Fruit fly (Drosophila melanogaster): ENCODE measurements around the gene CG46025.

dm6 chr2L:7756835-7757234, 2.9 kb downstream of the CG46025 start:
- TF ChIP-seq trh (GFP tag; optimal IDR thresholded peaks at IDR 0.05) (no peak), CG13894 (tag; optimal IDR thresholded peaks at IDR 0.05) (no peak), pfk (GFP tag; optimal IDR thresholded peaks at IDR 0.05) (no peak), CG10366 (GFP tag; IDR thresholded peaks at IDR 0.05) (0 out of 2 replicates have a peak, but pooled peaks have one; percentile 12), CG14014 (GFP tag; IDR thresholded peaks at IDR 0.05) (peak; percentile 37; the same call in 1 of the 2 replicates), onecut (GFP tag; IDR thresholded peaks at IDR 0.05) (no peak), CG7357 (GFP tag; IDR thresholded peaks at IDR 0.05) (no peak), CG10543 (GFP tag; optimal IDR thresholded peaks at IDR 0.05) (no peak), tna (GFP tag; IDR thresholded peaks at IDR 0.05; ENCODE audit: partially characterized antibody) (no peak), salm (tag; optimal IDR thresholded peaks at IDR 0.05) (no peak), eve (GFP tag; optimal IDR thresholded peaks at IDR 0.05) (no peak), ab (GFP tag; optimal IDR thresholded peaks at IDR 0.05) (no peak), emc (GFP tag; optimal IDR thresholded peaks at IDR 0.05) (no peak), CG13296 (GFP tag; optimal IDR thresholded peaks at IDR 0.05) (no peak)

Measured in whole organism, embryonic.